Worm (Caenorhabditis elegans) whole organism, late embryonic: ENCODE data around the gene str-71.

ENCODE experiments used
- ahr-1 ChIP-seq: sonication (generic microtip); optimal IDR thresholded peaks from 2 replicates; lab custom pipeline; 2016; ENCODE audit warnings: missing genetic modification characterization, missing compliant biosample characterization
- ama-1 ChIP-seq: fragments of 150-350 bp; optimal IDR thresholded peaks from 2 replicates; lab custom pipeline; 2014
- ceh-48 ChIP-seq: sonication (generic microtip); optimal IDR thresholded peaks from 2 replicates; lab custom pipeline; 2016; ENCODE audit warnings: missing genetic modification characterization, inconsistent platforms, missing compliant biosample characterization
- ceh-6 ChIP-seq: fragments of 200-800 bp; sonication (Bioruptor generic); optimal IDR thresholded peaks from 2 replicates; lab custom pipeline; 2018; ENCODE audit warnings: mild to moderate bottlenecking, missing genetic modification characterization, missing compliant biosample characterization
- che-1 ChIP-seq: sonication (generic microtip); optimal IDR thresholded peaks from 2 replicates; lab custom pipeline; 2016; ENCODE audit warnings: mild to moderate bottlenecking, missing genetic modification characterization, missing compliant biosample characterization
- lin-11 ChIP-seq: fragments of 200-800 bp; sonication (Bioruptor generic); optimal IDR thresholded peaks from 2 replicates; lab custom pipeline; 2018; ENCODE audit warnings: mild to moderate bottlenecking, missing genetic modification characterization, missing compliant biosample characterization
- madf-2 ChIP-seq: sonication (generic microtip); optimal IDR thresholded peaks from 2 replicates; lab custom pipeline; 2017; ENCODE audit warnings: missing genetic modification characterization, missing compliant biosample characterization
- nfya-1 ChIP-seq: sonication (generic microtip); optimal IDR thresholded peaks from 2 replicates; lab custom pipeline; 2017; ENCODE audit warnings: missing genetic modification characterization, mild to moderate bottlenecking, missing compliant biosample characterization, antibody characterized with exemption, moderate library complexity
- nhr-11 ChIP-seq: fragments of 150-350 bp; optimal IDR thresholded peaks from 2 replicates; lab custom pipeline; 2014; ENCODE audit warnings: missing biosample characterization, missing genetic modification characterization
- pha-4 ChIP-seq: fragments of 150-350 bp; optimal IDR thresholded peaks from 2 replicates; lab custom pipeline; 2018; ENCODE audit warnings: missing biosample characterization, missing genetic modification reagents, missing genetic modification characterization
- pqm-1 ChIP-seq: sonication (generic microtip); optimal IDR thresholded peaks from 2 replicates; lab custom pipeline; 2016; ENCODE audit warnings: missing genetic modification characterization, missing compliant biosample characterization
- unc-55 ChIP-seq: sonication (generic microtip); optimal IDR thresholded peaks from 2 replicates; lab custom pipeline; 2017; ENCODE audit warnings: missing biosample characterization, missing genetic modification reagents, missing genetic modification characterization

DNA sequence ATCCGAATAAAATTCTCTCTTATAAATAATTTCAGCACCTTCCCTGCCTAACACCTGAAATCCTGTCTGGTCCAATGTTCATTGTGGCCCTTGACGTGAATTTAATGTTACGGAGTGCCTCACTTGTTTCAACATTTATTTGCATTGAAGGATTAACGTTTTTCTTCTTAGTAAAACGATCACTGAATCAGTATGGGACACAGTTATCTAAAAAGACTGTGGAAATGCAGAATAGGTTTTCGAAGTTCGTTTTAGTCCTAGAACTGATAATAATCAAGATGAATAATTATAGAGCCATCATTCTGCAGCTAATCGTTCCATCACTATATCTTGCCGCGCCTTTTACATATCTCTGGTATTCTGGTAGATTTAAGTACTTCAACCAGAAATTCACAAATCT lies 36.2 kb upstream of the str-71 start, which contains the start of gene srh-219:
- no peak for TF ChIP-seq pqm-1 (tag; lab: Kevin White, UChicago)
- no peak for TF ChIP-seq che-1 (tag; lab: Kevin White, UChicago)
- no peak for TF ChIP-seq madf-2 (tag; lab: Kevin White, UChicago)
- TF ChIP-seq ahr-1 (tag; lab: Kevin White, UChicago), result no peak
- no peak for TF ChIP-seq unc-55 (GFP tag; lab: Kevin White, UChicago)
- no peak for TF ChIP-seq lin-11 (tag; lab: Kevin White, UChicago)
- TF ChIP-seq pha-4 (tag; lab: Kevin White, UChicago), result no peak
- TF ChIP-seq nfya-1 (tag; lab: Kevin White, UChicago), result no peak
- TF ChIP-seq ceh-6 (GFP tag; lab: Kevin White, UChicago), result no peak
- no peak for TF ChIP-seq nhr-11 (tag; lab: Kevin White, UChicago)
- TF ChIP-seq ama-1 (lab: Kevin White, UChicago), result no peak
- no peak for TF ChIP-seq ceh-48 (tag; lab: Kevin White, UChicago)
